Worm (Caenorhabditis elegans) whole organism, L1 larva: ENCODE results near the gene F58A6.2.

Experiments
- C16A3.4 ChIP-seq: fragments of 150-350 bp; optimal IDR thresholded peaks from 2 replicates; lab custom pipeline; 2014; ENCODE audit warnings: missing biosample characterization, missing genetic modification characterization
- nhr-90 ChIP-seq: sonication (generic microtip); optimal IDR thresholded peaks from 2 replicates; lab custom pipeline; 2016; ENCODE audit warnings: mild to moderate bottlenecking, missing genetic modification characterization, missing compliant biosample characterization; ENCODE audit not compliant: poor library complexity

DNA sequence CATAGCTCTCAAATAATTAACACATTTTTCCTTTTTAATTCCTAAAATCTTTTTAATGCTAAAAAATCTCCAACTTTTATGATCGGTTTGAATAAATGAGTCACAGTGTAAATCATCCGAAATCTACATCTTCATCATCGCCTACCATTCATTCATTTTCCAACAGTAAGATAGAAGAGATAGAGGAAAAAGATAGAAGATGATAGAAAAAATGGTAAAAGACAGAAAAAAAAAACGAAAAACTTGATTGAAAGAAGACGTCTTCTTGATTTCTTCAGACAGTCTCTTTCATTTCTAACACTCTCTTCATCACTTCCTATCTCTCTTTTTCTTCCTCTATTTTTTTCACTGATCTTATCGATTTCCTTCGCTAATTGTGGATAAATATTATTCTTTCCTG lies 33.3 kb upstream of the F58A6.2 start:
- TF ChIP-seq nhr-90 (tag; lab: Kevin White, UChicago) (no peak), C16A3.4 (no peak)
